Fruit fly (Drosophila melanogaster) Kc167 (cell line): Measurements from ENCODE around the gene CG34043.

ENCODE experiments used
- Myc ChIP-seq: fragments of >200 bp; optimal IDR thresholded peaks from 2 replicates; lab custom pipeline; 2017; ENCODE audit warnings: missing external identifiers
- Sin3A ChIP-seq: fragments of >200 bp; optimal IDR thresholded peaks from 2 replicates; lab custom pipeline; 2018; ENCODE audit warnings: missing external identifiers
- h ChIP-seq: fragments of >200 bp; optimal IDR thresholded peaks from 3 replicates; lab custom pipeline; 2018; ENCODE audit warnings: missing external identifiers
- insv ChIP-seq: fragments of >200 bp; optimal IDR thresholded peaks from 3 replicates; lab custom pipeline; 2018; ENCODE audit warnings: missing external identifiers
- psq ChIP-seq: fragments of >200 bp; optimal IDR thresholded peaks from 2 replicates; lab custom pipeline; 2017; ENCODE audit warnings: missing external identifiers
- ttk ChIP-seq: sonication (Bioruptor generic); optimal IDR thresholded peaks from 2 replicates; lab custom pipeline; 2017; ENCODE audit warnings: missing external identifiers

Gene CG34043

DNA sequence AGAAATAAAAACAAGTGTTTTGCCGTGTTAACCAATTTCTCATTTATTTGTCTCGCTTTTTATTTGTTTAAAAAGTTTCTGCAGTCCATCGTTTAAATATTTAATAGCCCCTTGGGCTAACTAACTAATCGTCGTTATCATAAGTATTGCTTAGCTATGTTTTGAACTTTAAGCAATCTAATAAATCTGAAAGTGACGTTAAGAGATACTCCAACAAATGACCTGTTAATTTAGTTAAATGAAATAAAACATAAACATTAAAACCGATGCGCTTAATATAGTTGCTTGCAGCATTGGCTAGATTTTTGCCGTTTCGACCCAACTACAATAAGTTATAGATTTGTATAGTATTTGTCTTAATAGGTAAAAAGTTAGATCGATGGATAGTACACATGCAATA, 18.9 kb downstream of the CG34043 start:
- no peak for TF ChIP-seq insv (lab: Kevin White, UChicago)
- no peak for TF ChIP-seq h (lab: Kevin White, UChicago)
- no peak for TF ChIP-seq psq (lab: Kevin White, UChicago)
- TF ChIP-seq Sin3A (lab: Kevin White, UChicago): no peak
- TF ChIP-seq ttk (lab: Kevin White, UChicago): no peak
- no peak for TF ChIP-seq Myc (lab: Kevin White, UChicago)

DNA sequence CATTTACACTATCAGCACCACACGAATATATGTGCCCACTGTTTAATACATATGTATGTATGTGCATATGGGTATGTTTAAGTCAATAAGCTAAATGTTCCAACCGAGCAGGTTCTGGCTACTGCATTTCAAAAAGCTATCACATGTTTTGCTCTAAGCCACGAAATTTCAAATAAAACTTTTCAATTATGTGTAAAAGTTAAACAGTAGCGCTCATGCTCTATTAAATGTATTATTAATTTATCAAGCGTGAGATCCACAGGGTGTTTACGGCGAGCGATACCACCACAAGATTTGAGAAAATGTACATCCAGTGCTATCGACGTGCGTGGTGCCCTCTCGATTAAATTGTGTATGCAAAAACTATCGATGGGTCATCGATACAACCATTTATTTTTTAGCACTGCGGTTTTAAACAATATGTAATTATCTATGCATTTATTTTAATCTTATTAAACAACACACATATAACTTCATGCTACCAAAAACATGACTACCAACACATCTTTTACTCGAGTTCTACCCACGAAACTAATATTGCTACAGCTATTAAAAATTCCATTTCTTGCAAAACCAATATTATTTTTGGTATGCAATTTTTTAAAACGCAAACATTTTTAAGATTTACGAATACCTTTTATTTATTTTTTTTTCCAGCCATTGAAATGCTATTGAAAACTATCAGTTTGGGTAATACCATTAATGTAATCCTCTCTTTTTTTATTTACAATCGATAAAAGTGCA, 19.8 kb downstream of the CG34043 start, which contains the start of gene Pten:
Gene Pten, minus strand, starts transcription at position 300 of the 744 bp plus-strand sequence.
- no peak for TF ChIP-seq insv (lab: Kevin White, UChicago)
- no peak for TF ChIP-seq Sin3A (lab: Kevin White, UChicago)
- no peak for TF ChIP-seq ttk (lab: Kevin White, UChicago)
- no peak for TF ChIP-seq Myc (lab: Kevin White, UChicago)

DNA sequence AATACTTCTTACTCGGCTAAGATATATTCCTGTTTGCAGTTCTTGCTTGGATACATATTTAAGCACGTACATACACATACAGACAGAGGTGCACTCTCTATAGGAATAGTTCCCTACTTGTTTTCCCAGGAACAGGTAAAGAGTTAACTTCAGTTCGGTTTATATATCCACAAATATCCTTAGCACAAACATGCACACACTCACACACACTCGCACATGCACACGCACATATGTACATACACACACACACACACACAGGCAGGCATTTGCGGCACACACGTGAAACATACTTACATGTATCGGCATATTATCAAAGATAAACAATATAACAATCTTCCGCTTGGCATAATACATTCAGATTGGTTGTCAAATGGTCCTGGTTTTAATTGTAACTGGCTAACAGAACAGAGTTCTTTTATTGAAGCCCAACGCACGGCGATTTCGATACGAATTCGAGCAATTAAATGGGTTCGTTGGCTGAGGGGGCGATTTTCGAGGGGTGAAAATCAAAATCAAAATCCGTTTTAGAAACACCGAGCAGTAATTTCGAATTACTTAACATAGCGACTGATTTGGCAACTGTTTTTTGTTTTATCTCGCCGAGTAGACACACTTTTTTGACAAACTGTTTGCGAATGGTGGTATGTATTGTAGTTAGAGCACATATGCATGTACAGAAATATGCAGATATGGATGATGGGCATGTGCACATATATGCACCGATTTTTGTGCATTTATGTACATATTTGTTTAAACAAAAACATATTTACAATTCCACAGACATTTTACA, 20.5 kb downstream of the CG34043 start:
- TF ChIP-seq psq (lab: Kevin White, UChicago): no peak
- TF ChIP-seq h (lab: Kevin White, UChicago): no peak
- TF ChIP-seq Sin3A (lab: Kevin White, UChicago): no peak
- no peak for TF ChIP-seq Myc (lab: Kevin White, UChicago)
- no peak for TF ChIP-seq insv (lab: Kevin White, UChicago)
- TF ChIP-seq ttk (lab: Kevin White, UChicago): no peak

- TF ChIP-seq ttk (lab: Kevin White, UChicago) (no peak), Myc (lab: Kevin White, UChicago) (no peak), insv (lab: Kevin White, UChicago) (no peak), Sin3A (lab: Kevin White, UChicago) (no peak)
These were observed 24.9 kb downstream of the CG34043 start, which contains the start of gene CG5676 for dm6 chr2L:10255725-10256158. CG5676 (minus strand) TSS chr2L:10255891.

- no peak for TF ChIP-seq ttk (lab: Kevin White, UChicago)
- no peak for TF ChIP-seq h (lab: Kevin White, UChicago)
- no peak for TF ChIP-seq Myc (lab: Kevin White, UChicago)
- no peak for TF ChIP-seq psq (lab: Kevin White, UChicago)
- TF ChIP-seq Sin3A (lab: Kevin White, UChicago): no peak
- TF ChIP-seq insv (lab: Kevin White, UChicago): no peak
These were observed 29.1 kb downstream of the CG34043 start, which contains the start of gene Ror for dm6 chr2L:10251592-10251991. Ror (plus strand) TSS chr2L:10251843.

DNA sequence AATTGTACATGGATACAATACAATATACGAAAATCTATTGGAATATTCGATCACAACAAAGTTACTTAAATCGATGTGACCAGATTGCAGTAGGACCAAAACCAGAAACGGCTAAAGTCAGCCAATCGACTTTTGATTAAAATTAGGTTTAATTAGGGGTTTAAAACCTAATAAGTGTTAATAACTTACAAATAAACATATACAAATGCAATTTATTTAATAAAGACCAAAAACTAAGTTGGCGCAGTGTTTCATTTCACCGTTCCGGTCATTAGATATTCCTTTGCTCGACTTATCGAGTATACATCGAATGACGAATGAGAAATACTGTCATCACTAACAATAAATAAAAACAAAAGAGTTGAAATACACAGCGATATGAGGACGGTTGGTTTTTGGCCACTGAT, 30.2 kb downstream of the CG34043 start, which contains the start of the genes bsk and CG31717:
Gene bsk, minus strand, starts transcription at position 61 of the 407 bp plus-strand sequence.
Gene CG31717, plus strand, starts transcription at position 297 of the 407 bp plus-strand sequence.
- TF ChIP-seq Sin3A (lab: Kevin White, UChicago) (no peak), insv (lab: Kevin White, UChicago) (no peak), ttk (lab: Kevin White, UChicago) (no peak), h (lab: Kevin White, UChicago) (no peak), psq (lab: Kevin White, UChicago) (no peak), Myc (lab: Kevin White, UChicago) (no peak)

- no peak for TF ChIP-seq Sin3A (lab: Kevin White, UChicago)
- no peak for TF ChIP-seq psq (lab: Kevin White, UChicago)
- TF ChIP-seq ttk (lab: Kevin White, UChicago): no peak
- no peak for TF ChIP-seq insv (lab: Kevin White, UChicago)
- no peak for TF ChIP-seq h (lab: Kevin White, UChicago)
These were observed 30.9 kb downstream of the CG34043 start for dm6 chr2L:10249655-10250202.

DNA sequence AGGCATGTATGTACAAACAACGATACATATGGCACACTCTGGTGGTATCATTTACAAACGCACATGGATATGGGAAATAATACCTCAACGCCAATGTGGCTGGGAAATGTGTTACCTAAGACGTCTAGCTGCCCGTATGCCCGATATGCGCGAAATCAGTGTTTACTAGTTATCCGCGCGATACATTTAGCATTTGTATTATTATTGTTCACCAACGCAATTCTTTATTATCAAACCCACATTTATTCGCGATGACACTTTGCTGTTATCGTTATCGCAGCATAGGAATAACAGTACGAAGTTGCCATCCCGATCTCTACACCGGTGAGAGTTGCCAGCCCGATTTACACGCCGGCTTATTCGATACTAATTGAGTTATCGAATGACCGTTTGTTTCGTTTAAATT, 33.9 kb downstream of the CG34043 start, which contains the start of gene chico:
Gene chico, minus strand, starts transcription at position 294 of the 406 bp plus-strand sequence.
- TF ChIP-seq h (lab: Kevin White, UChicago): no peak
- no peak for TF ChIP-seq insv (lab: Kevin White, UChicago)
- TF ChIP-seq Myc (lab: Kevin White, UChicago): no peak
- TF ChIP-seq psq (lab: Kevin White, UChicago): no peak
- TF ChIP-seq ttk (lab: Kevin White, UChicago): no peak
- no peak for TF ChIP-seq Sin3A (lab: Kevin White, UChicago)

- TF ChIP-seq Sin3A (lab: Kevin White, UChicago) (no peak), insv (lab: Kevin White, UChicago) (no peak), Myc (lab: Kevin White, UChicago) (no peak), h (lab: Kevin White, UChicago) (no peak), ttk (lab: Kevin White, UChicago) (no peak), psq (lab: Kevin White, UChicago) (no peak)
These were observed 41.7 kb downstream of the CG34043 start, which contains the start of gene me31B for dm6 chr2L:10238726-10239652. me31B (plus strand) TSS chr2L:10239341.
